Worm (Caenorhabditis elegans) whole organism, early embryonic: Measurements from ENCODE around the gene atad-3.

Experiments used
- B0310.2 ChIP-seq: sonication (generic microtip); optimal IDR thresholded peaks from 2 replicates; lab custom pipeline; 2016; ENCODE audit warnings: mild to moderate bottlenecking, missing genetic modification characterization, missing compliant biosample characterization
- F13C5.2 ChIP-seq: sonication (generic microtip); optimal IDR thresholded peaks from 2 replicates; lab custom pipeline; 2017; ENCODE audit warnings: mild to moderate bottlenecking, missing genetic modification characterization, inconsistent platforms, missing compliant biosample characterization
- aly-1 ChIP-seq: sonication (generic microtip); optimal IDR thresholded peaks from 2 replicates; lab custom pipeline; 2016; ENCODE audit warnings: missing genetic modification characterization, missing compliant biosample characterization
- ama-1 ChIP-seq: fragments of 150-350 bp; optimal IDR thresholded peaks from 2 replicates; lab custom pipeline; 2014
- ceh-13 ChIP-seq: fragments of 200-800 bp; sonication (Bioruptor generic); optimal IDR thresholded peaks from 2 replicates; lab custom pipeline; 2018; ENCODE audit warnings: mild to moderate bottlenecking, missing genetic modification characterization, missing compliant biosample characterization
- ceh-36 ChIP-seq: sonication (generic microtip); optimal IDR thresholded peaks from 2 replicates; lab custom pipeline; 2016; ENCODE audit warnings: missing genetic modification characterization, inconsistent platforms, missing compliant biosample characterization
- ets-7 ChIP-seq: sonication (generic microtip); optimal IDR thresholded peaks from 2 replicates; lab custom pipeline; 2016; ENCODE audit warnings: missing genotype, missing genetic modification characterization, missing compliant biosample characterization
- flt-1 ChIP-seq: fragments of 200-800 bp; sonication (Bioruptor generic); IDR thresholded peaks from 2 replicates; pipeline ENCODE4 v1.3.6; 2022; ENCODE audit warnings: missing genetic modification characterization, missing compliant biosample characterization
- hmbx-1 ChIP-seq: sonication (generic microtip); optimal IDR thresholded peaks from 2 replicates; lab custom pipeline; 2016; ENCODE audit warnings: mild to moderate bottlenecking, missing genetic modification characterization, missing compliant biosample characterization
- hmg-4 ChIP-seq: fragments of 200-800 bp; sonication (Bioruptor generic); optimal IDR thresholded peaks from 2 replicates; lab custom pipeline; 2018; ENCODE audit warnings: mild to moderate bottlenecking, missing genetic modification characterization, missing compliant biosample characterization
- hnd-1 ChIP-seq: sonication (generic microtip); optimal IDR thresholded peaks from 2 replicates; lab custom pipeline; 2016; ENCODE audit warnings: missing genetic modification characterization, missing compliant biosample characterization
- pes-1 ChIP-seq: fragments of 200-800 bp; sonication (Bioruptor generic); IDR thresholded peaks from 2 replicates; pipeline ENCODE4 v1.3.6; 2022; ENCODE audit warnings: missing genetic modification reagents, missing genetic modification characterization, missing compliant biosample characterization
- scrt-1 ChIP-seq: fragments of 200-800 bp; sonication (Bioruptor generic); IDR thresholded peaks from 2 replicates; pipeline ENCODE4 v1.3.6; 2022; ENCODE audit warnings: missing genetic modification characterization, missing compliant biosample characterization
- sea-1 ChIP-seq: fragments of 200-800 bp; sonication (Bioruptor generic); conservative IDR thresholded peaks from 2 replicates; pipeline ENCODE4 v1.3.6; 2022; ENCODE audit warnings: missing genetic modification characterization, missing compliant biosample characterization
- tbx-11 ChIP-seq: fragments of 200-800 bp; sonication (Bioruptor generic); IDR thresholded peaks from 2 replicates; pipeline ENCODE4 v1.3.6; 2022; ENCODE audit warnings: missing genetic modification characterization, missing compliant biosample characterization
- tbx-37 ChIP-seq: fragments of 200-800 bp; sonication (Bioruptor generic); conservative IDR thresholded peaks from 2 replicates; pipeline ENCODE4 v1.3.6; 2022; ENCODE audit warnings: missing genetic modification reagents, missing genetic modification characterization, missing compliant biosample characterization
- tra-4 ChIP-seq: sonication (generic microtip); optimal IDR thresholded peaks from 2 replicates; lab custom pipeline; 2017; ENCODE audit warnings: missing genetic modification characterization, missing compliant biosample characterization

Gene atad-3

ce11 chrII:10206425-10206824 is 42.4 kb upstream of the atad-3 start, which contains the start of gene T01E8.1:
TSS of gene T01E8.1 (plus strand) at chrII:10206725.
- TF ChIP-seq hmbx-1 (tag; lab: Kevin White, UChicago) (no peak), tbx-37 (no peak), hnd-1 (no peak), aly-1 (tag; lab: Kevin White, UChicago) (no peak), tra-4 (tag; lab: Kevin White, UChicago) (no peak), pes-1 (GFP tag; lab: Robert Waterston, UW) (no peak), B0310.2 (tag; lab: Kevin White, UChicago) (no peak), tbx-11 (no peak), scrt-1 (GFP tag; lab: Robert Waterston, UW) (no peak)

- TF ChIP-seq tbx-11 (no peak), ceh-13 (no peak), ama-1 (lab: Kevin White, UChicago) (no peak), ets-7 (tag; lab: Kevin White, UChicago) (no peak), pes-1 (GFP tag; lab: Robert Waterston, UW) (no peak), flt-1 (no peak), sea-1 (no peak), F13C5.2 (tag; lab: Kevin White, UChicago) (no peak), hmbx-1 (tag; lab: Kevin White, UChicago) (no peak), tbx-37 (no peak), hnd-1 (no peak)
Measured at ce11 chrII:10218171-10218570, 30.6 kb upstream of the atad-3 start, which contains the start of gene ref-1. TSS of gene ref-1 (plus strand) at chrII:10218471.

- no peak for TF ChIP-seq B0310.2 (tag; lab: Kevin White, UChicago)
- TF ChIP-seq ceh-13 = no peak
- no peak for TF ChIP-seq hmbx-1 (tag; lab: Kevin White, UChicago)
- no peak for TF ChIP-seq pes-1 (GFP tag; lab: Robert Waterston, UW)
- TF ChIP-seq tra-4 (tag; lab: Kevin White, UChicago) = no peak
- TF ChIP-seq tbx-11 = no peak
Measured at ce11 chrII:10220631-10221030, 28.2 kb upstream of the atad-3 start.

- TF ChIP-seq ets-7 (tag; lab: Kevin White, UChicago) (no peak), B0310.2 (tag; lab: Kevin White, UChicago) (no peak), ceh-36 (no peak), tra-4 (tag; lab: Kevin White, UChicago) (no peak)
Measured at ce11 chrII:10221627-10222026, 27.2 kb upstream of the atad-3 start.

- TF ChIP-seq pes-1 (GFP tag; lab: Robert Waterston, UW) (no peak), tra-4 (tag; lab: Kevin White, UChicago) (no peak), hmbx-1 (tag; lab: Kevin White, UChicago) (no peak), scrt-1 (GFP tag; lab: Robert Waterston, UW) (no peak), hnd-1 (no peak), B0310.2 (tag; lab: Kevin White, UChicago) (no peak), F13C5.2 (tag; lab: Kevin White, UChicago) (no peak), tbx-11 (no peak), ceh-36 (no peak), aly-1 (tag; lab: Kevin White, UChicago) (no peak)
Measured at ce11 chrII:10222577-10222976, 26.2 kb upstream of the atad-3 start, which contains the start of gene plc-3. TSS of gene plc-3 (plus strand) at chrII:10222877.

ce11 chrII:10227030-10227429 is 21.8 kb upstream of the atad-3 start, which contains the start of gene srh-135:
TSS of gene srh-135 (minus strand) at chrII:10227130.
- TF ChIP-seq ceh-36 (no peak), hmg-4 (GFP tag; lab: Kevin White, UChicago) (no peak), pes-1 (GFP tag; lab: Robert Waterston, UW) (no peak), scrt-1 (GFP tag; lab: Robert Waterston, UW) (no peak), tra-4 (tag; lab: Kevin White, UChicago) (no peak), ceh-13 (no peak), hmbx-1 (tag; lab: Kevin White, UChicago) (no peak), ets-7 (tag; lab: Kevin White, UChicago) (no peak), sea-1 (no peak), flt-1 (no peak), B0310.2 (tag; lab: Kevin White, UChicago) (no peak), F13C5.2 (tag; lab: Kevin White, UChicago) (no peak), aly-1 (tag; lab: Kevin White, UChicago) (no peak), tbx-11 (no peak)

ce11 chrII:10230972-10231371 is 17.8 kb upstream of the atad-3 start, which contains the start of gene T01E8.8:
TSS of gene T01E8.8 (plus strand) at chrII:10231272.
- no peak for TF ChIP-seq hnd-1

- no peak for TF ChIP-seq scrt-1 (GFP tag; lab: Robert Waterston, UW)
- TF ChIP-seq aly-1 (tag; lab: Kevin White, UChicago) = no peak
- no peak for TF ChIP-seq hnd-1
- TF ChIP-seq hmbx-1 (tag; lab: Kevin White, UChicago) = no peak
- TF ChIP-seq ceh-36 = no peak
- no peak for TF ChIP-seq hmg-4 (GFP tag; lab: Kevin White, UChicago)
- TF ChIP-seq pes-1 (GFP tag; lab: Robert Waterston, UW) = no peak
Measured at ce11 chrII:10231874-10232273, 16.9 kb upstream of the atad-3 start.

- TF ChIP-seq ets-7 (tag; lab: Kevin White, UChicago) (no peak), flt-1 (no peak), sea-1 (no peak), tbx-37 (no peak)
Measured at ce11 chrII:10234398-10234797, 14.4 kb upstream of the atad-3 start, which contains the start of gene ubxn-5. TSS of gene ubxn-5 (minus strand) at chrII:10234498.
